Fruit fly (Drosophila melanogaster): Measurements from ENCODE around the gene alpha-Man-IIb.

- TF ChIP-seq CG10669 (GFP tag; optimal IDR thresholded peaks at IDR 0.05): no peak
- TF ChIP-seq Gug (GFP tag; IDR thresholded peaks at IDR 0.05): no peak
- TF ChIP-seq CG7368 (GFP tag; optimal IDR thresholded peaks at IDR 0.05): no peak
- TF ChIP-seq CG34406 (GFP tag; optimal IDR thresholded peaks at IDR 0.05): no peak
- peak; percentile 17 for TF ChIP-seq CG3919 (GFP tag; optimal IDR thresholded peaks at IDR 0.05)
- TF ChIP-seq cyc (GFP tag; optimal IDR thresholded peaks at IDR 0.05): no peak
- TF ChIP-seq vri (GFP tag; optimal IDR thresholded peaks at IDR 0.05): no peak
Measured at dm6 chr3R:15810369-15810768, 6.3 kb downstream of the alpha-Man-IIb start.
